Fruit fly (Drosophila melanogaster) whole organism, prepupa: ENCODE measurements around the gene CG10317.

Source experiments
- Blimp-1 ChIP-seq: fragments of 200-800 bp; sonication (Bioruptor generic); optimal IDR thresholded peaks from 3 replicates; lab custom pipeline; 2017; ENCODE audit warnings: missing biosample characterization, missing genetic modification characterization, mild to moderate bottlenecking, moderate library complexity, missing genetic modification reagents
- CG15336 ChIP-seq: fragments of 200-800 bp; sonication (Bioruptor generic); IDR thresholded peaks from 2 replicates; pipeline ENCODE4 v1.3.6; 2022; ENCODE audit warnings: missing biosample characterization, missing genetic modification characterization
- CG16779 ChIP-seq: fragments of 200-800 bp; sonication (Bioruptor generic); optimal IDR thresholded peaks from 3 replicates; lab custom pipeline; 2017; ENCODE audit warnings: missing biosample characterization, mild to moderate bottlenecking, missing genetic modification characterization
- CG8632 ChIP-seq: fragments of 200-800 bp; sonication (Bioruptor generic); optimal IDR thresholded peaks from 3 replicates; lab custom pipeline; 2016; ENCODE audit warnings: missing biosample characterization, missing genetic modification characterization
- CG9139 ChIP-seq: fragments of 200-800 bp; sonication (Bioruptor generic); optimal IDR thresholded peaks from 3 replicates; lab custom pipeline; 2017; ENCODE audit warnings: missing biosample characterization, mild to moderate bottlenecking, missing genetic modification characterization
- Eip75B ChIP-seq: fragments of 200-800 bp; sonication (Bioruptor generic); optimal IDR thresholded peaks from 3 replicates; lab custom pipeline; 2016; ENCODE audit warnings: missing biosample characterization, missing genetic modification characterization
- Ets21C ChIP-seq: fragments of 200-800 bp; sonication (Bioruptor generic); optimal IDR thresholded peaks from 3 replicates; lab custom pipeline; 2016; ENCODE audit warnings: missing biosample characterization, missing genetic modification characterization
- Gug ChIP-seq: fragments of 200-800 bp; sonication (Bioruptor generic); IDR thresholded peaks from 2 replicates; pipeline ENCODE4 v1.3.6; 2022; ENCODE audit warnings: missing biosample characterization, missing genetic modification characterization
- OdsH ChIP-seq: fragments of 200-800 bp; sonication (Bioruptor generic); optimal IDR thresholded peaks from 3 replicates; lab custom pipeline; 2016; ENCODE audit warnings: missing biosample characterization, missing genetic modification characterization
- Smox ChIP-seq: fragments of 200-800 bp; sonication (Bioruptor generic); optimal IDR thresholded peaks from 3 replicates; lab custom pipeline; 2016; ENCODE audit warnings: missing biosample characterization, missing genetic modification characterization
- Sox102F ChIP-seq: fragments of 200-800 bp; sonication (Bioruptor generic); optimal IDR thresholded peaks from 2 replicates; lab custom pipeline; 2016; ENCODE audit warnings: missing biosample characterization, mild to moderate bottlenecking, missing genetic modification characterization
- esn ChIP-seq: fragments of 200-800 bp; sonication (Bioruptor generic); optimal IDR thresholded peaks from 2 replicates; lab custom pipeline; 2016; ENCODE audit warnings: missing biosample characterization, mild to moderate bottlenecking, missing genetic modification characterization, moderate library complexity
- fd85E ChIP-seq: fragments of 200-800 bp; sonication (Bioruptor generic); optimal IDR thresholded peaks from 3 replicates; lab custom pipeline; 2016; ENCODE audit warnings: missing biosample characterization, missing genetic modification characterization
- salr ChIP-seq, 2 experiments: fragments of 200-800 bp; sonication (Bioruptor generic); optimal IDR thresholded peaks; 3 replicates each; lab custom pipeline; 2016 to 2018; ENCODE audit warnings: missing biosample characterization in 2 of 2, missing genetic modification characterization in 2 of 2, mild to moderate bottlenecking in 1 of 2

DNA sequence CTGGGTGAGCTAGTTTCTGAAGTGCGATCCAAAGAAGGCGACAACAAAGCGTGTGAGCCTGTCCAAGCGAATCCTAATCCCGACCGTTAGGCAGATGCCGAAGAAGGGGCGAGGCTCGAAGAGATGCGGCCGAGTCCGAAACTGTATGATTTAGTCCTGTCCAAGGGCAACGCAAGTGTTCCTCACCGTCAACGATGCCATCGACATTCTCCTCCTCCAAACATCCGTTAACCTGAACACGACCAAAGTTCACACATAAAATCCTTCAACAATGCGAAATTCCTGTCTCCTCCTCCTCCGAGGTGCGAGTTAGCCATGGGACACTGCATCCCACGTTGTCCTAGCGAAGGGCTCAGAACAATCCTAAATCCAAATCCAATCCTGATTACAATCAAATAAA is 30.9 kb downstream of the CG10317 start, which contains the start of gene Sulf1:
- TF ChIP-seq CG8632 (GFP tag; lab: Kevin White, UChicago) (no peak), CG9139 (GFP tag; lab: Kevin White, UChicago) (no peak), Blimp-1 (GFP tag; lab: Kevin White, UChicago) (no peak), esn (GFP tag; lab: Kevin White, UChicago) (no peak), Sox102F (no peak), Eip75B (GFP tag; lab: Kevin White, UChicago) (no peak), Gug (no peak), CG15336 (no peak), salr (GFP tag; optimal IDR thresholded peaks at IDR 0.05; lab: Kevin White, UChicago) (no peak), Smox (GFP tag; lab: Kevin White, UChicago) (no peak), CG16779 (tag; lab: Kevin White, UChicago) (no peak), Ets21C (no peak), fd85E (GFP tag; lab: Kevin White, UChicago) (no peak), OdsH (GFP tag; lab: Kevin White, UChicago) (no peak)
